Worm (Caenorhabditis elegans) whole organism, late embryonic: Measurements from ENCODE around the gene str-155.

Source experiments
- ama-1 ChIP-seq: fragments of 150-350 bp; optimal IDR thresholded peaks from 2 replicates; lab custom pipeline; 2014
- ceh-24 ChIP-seq: sonication (generic microtip); optimal IDR thresholded peaks from 2 replicates; lab custom pipeline; 2016; ENCODE audit warnings: mild to moderate bottlenecking, missing genetic modification characterization, missing compliant biosample characterization
- che-1 ChIP-seq: sonication (generic microtip); optimal IDR thresholded peaks from 2 replicates; lab custom pipeline; 2016; ENCODE audit warnings: mild to moderate bottlenecking, missing genetic modification characterization, missing compliant biosample characterization
- elt-4 ChIP-seq: sonication (generic microtip); optimal IDR thresholded peaks from 2 replicates; lab custom pipeline; 2016; ENCODE audit warnings: missing genetic modification characterization, missing compliant biosample characterization
- ets-4 ChIP-seq: sonication (generic microtip); optimal IDR thresholded peaks from 2 replicates; lab custom pipeline; 2016; ENCODE audit warnings: missing genetic modification characterization, missing compliant biosample characterization
- hlh-8 ChIP-seq: sonication (generic microtip); optimal IDR thresholded peaks from 2 replicates; lab custom pipeline; 2016; ENCODE audit warnings: missing genotype, missing genetic modification characterization, missing compliant biosample characterization
- nhr-11 ChIP-seq: fragments of 150-350 bp; optimal IDR thresholded peaks from 2 replicates; lab custom pipeline; 2014; ENCODE audit warnings: missing biosample characterization, missing genetic modification characterization
- pha-2 ChIP-seq: sonication (generic microtip); optimal IDR thresholded peaks from 2 replicates; lab custom pipeline; 2017; ENCODE audit warnings: mild to moderate bottlenecking, missing genetic modification characterization, missing compliant biosample characterization
- pqm-1 ChIP-seq: sonication (generic microtip); optimal IDR thresholded peaks from 2 replicates; lab custom pipeline; 2016; ENCODE audit warnings: missing genetic modification characterization, missing compliant biosample characterization
- sox-4 ChIP-seq: sonication (generic microtip); optimal IDR thresholded peaks from 2 replicates; lab custom pipeline; 2017; ENCODE audit warnings: mild to moderate bottlenecking, missing genetic modification characterization, inconsistent platforms, missing compliant biosample characterization

- no peak for TF ChIP-seq ama-1
- no peak for TF ChIP-seq elt-4
- no peak for TF ChIP-seq che-1 (tag; lab: Kevin White, UChicago)
- no peak for TF ChIP-seq ceh-24
- no peak for TF ChIP-seq hlh-8
- TF ChIP-seq sox-4 (tag; lab: Kevin White, UChicago) = no peak
- no peak for TF ChIP-seq pqm-1
- no peak for TF ChIP-seq pha-2 (tag; lab: Kevin White, UChicago)
- TF ChIP-seq nhr-11 (tag; lab: Kevin White, UChicago) = no peak
- TF ChIP-seq ets-4 (tag; lab: Kevin White, UChicago) = no peak
These were observed 28.5 kb upstream of the str-155 start, which contains the start of gene T08B6.1 for ce11 chrIV:4887258-4887657.
